Worm (Caenorhabditis elegans): ENCODE data around the gene T07A9.12.
A peak's percentile ranks its signal among the peaks of the same experiment; 100 is the strongest.

Gene T07A9.12

DNA sequence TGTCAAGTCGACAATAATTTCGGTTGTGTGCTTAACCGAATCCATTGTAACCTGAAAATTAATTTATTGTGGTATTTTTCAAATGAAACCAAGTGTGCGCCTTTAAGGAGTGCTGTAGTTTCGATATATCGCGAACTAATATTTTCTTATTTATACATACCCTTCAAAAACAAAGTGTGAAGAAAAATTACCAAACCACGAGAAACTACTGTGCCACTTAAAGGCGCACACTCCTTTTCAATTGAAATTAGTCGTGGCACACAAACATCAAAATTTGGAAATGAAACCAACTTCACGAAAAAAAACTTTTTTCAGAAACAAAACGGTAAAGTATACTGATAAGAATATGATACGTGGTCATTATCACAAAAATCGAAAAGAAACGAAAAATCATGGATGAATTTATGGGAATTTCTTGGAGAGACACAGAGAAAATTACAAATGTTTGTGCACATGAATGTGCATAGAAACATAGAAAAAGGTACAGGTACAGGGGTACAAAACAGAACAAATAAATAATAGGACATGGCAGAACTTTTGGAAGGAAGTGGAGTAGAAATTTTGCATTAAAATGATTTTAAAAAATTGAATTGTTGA is 27.4 kb upstream of the T07A9.12 start, which contains the start of gene spl-1:
spl-1 (minus strand) TSS at position 51 of the 597 bp plus-strand sequence.
- no peak for TF ChIP-seq ztf-29 (GFP tag; IDR thresholded peaks at IDR 0.05)
- TF ChIP-seq med-1 (GFP tag; optimal IDR thresholded peaks at IDR 0.05; ENCODE audit: insufficient read depth): no peak
- TF ChIP-seq flt-1 (GFP tag; IDR thresholded peaks at IDR 0.05): no peak
- no peak for TF ChIP-seq tab-1 (GFP tag; IDR thresholded peaks at IDR 0.05)
- no peak for TF ChIP-seq ztf-23 (GFP tag; IDR thresholded peaks at IDR 0.05)
- TF ChIP-seq cog-1 (tag; optimal IDR thresholded peaks at IDR 0.05): no peak
- no peak for TF ChIP-seq klf-2 (GFP tag; conservative IDR thresholded peaks at IDR 0.05)
- TF ChIP-seq ref-1 (GFP tag; conservative IDR thresholded peaks at IDR 0.05): no peak
- no peak for TF ChIP-seq T22C8.4 (GFP tag; IDR thresholded peaks at IDR 0.05)

DNA sequence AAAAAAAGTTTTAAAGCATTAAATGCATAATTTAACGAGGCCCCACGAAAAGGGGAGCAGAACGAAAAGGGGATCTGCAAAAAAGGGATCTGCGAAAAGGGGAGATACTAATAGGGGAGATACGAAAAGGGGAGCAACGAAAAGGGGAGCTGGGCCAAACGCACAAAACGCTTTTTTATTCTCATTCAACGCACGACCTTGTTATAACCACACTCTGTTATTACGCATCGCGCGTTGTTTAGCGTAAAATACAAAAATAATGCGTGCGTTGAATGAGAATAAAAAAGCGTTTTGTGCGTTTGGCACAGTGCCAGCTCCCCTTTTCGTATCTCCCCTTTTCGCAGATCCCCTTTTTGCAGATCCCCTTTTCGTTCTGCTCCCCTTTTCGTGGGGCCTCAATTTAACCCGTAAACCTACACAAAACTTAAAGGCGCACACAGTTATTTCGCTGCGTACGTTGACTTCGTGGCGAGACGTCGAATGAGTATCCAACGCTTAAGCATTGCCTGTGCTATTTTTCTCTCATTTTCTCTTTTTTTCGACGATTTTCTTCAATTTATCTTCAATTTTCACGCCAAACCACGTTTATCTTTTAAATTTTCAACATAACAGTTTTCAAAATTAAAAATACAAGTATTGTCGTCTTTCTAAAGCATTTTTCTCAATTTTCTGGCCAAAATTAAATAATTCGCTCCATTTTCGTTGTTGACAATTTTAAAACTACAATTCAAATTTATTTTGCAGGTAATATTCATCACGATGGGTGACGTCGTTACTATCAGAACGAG is 25.3 kb upstream of the T07A9.12 start, which contains the start of gene rps-24:
rps-24 (plus strand) TSS at position 738 of the 788 bp plus-strand sequence.
- peak; percentile 84 for TF ChIP-seq cog-1 (tag; optimal IDR thresholded peaks at IDR 0.05)
- TF ChIP-seq T22C8.4 (GFP tag; IDR thresholded peaks at IDR 0.05): peak; percentile 72
- 0 out of 2 replicates have a peak, but pooled peaks have one; percentile 39 for TF ChIP-seq ref-1 (GFP tag; conservative IDR thresholded peaks at IDR 0.05)
- peak; percentile 85 for TF ChIP-seq ztf-29 (GFP tag; IDR thresholded peaks at IDR 0.05)
- peak; percentile 87 for TF ChIP-seq klf-2 (GFP tag; conservative IDR thresholded peaks at IDR 0.05)
- TF ChIP-seq ztf-23 (GFP tag; IDR thresholded peaks at IDR 0.05): peak; percentile 93
- peak; percentile 78; the same call in 1 of the 2 replicates for TF ChIP-seq tab-1 (GFP tag; IDR thresholded peaks at IDR 0.05)
- peak; percentile 86 for TF ChIP-seq flt-1 (GFP tag; IDR thresholded peaks at IDR 0.05)

DNA sequence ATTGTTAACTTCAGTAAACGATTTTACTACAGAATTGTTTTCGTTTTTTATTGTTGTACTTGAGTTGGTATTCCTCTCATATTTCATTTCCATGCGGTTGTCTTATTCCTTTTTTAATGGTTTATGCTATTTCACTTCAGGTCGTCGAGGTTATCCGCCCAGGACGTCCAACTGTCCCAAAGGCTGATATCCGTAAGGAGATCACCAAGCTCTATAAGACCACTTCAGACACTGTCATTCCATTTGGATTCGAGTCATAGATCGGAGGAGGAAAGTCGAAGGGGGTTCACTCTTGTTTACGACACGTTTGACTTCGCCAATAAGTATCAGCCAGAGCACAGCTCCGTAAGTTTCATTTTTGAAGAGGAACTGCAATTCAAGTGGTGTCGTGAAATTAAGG is 24.1 kb upstream of the T07A9.12 start, which contains the start of gene T07A9.14:
T07A9.14 (plus strand) TSS at position 124 of the 400 bp plus-strand sequence.
- TF ChIP-seq ztf-29 (GFP tag; IDR thresholded peaks at IDR 0.05) (no peak), ref-1 (GFP tag; conservative IDR thresholded peaks at IDR 0.05) (no peak), cog-1 (tag; optimal IDR thresholded peaks at IDR 0.05) (no peak), tab-1 (GFP tag; IDR thresholded peaks at IDR 0.05) (no peak), ztf-23 (GFP tag; IDR thresholded peaks at IDR 0.05) (no peak), klf-2 (GFP tag; conservative IDR thresholded peaks at IDR 0.05) (no peak)

DNA sequence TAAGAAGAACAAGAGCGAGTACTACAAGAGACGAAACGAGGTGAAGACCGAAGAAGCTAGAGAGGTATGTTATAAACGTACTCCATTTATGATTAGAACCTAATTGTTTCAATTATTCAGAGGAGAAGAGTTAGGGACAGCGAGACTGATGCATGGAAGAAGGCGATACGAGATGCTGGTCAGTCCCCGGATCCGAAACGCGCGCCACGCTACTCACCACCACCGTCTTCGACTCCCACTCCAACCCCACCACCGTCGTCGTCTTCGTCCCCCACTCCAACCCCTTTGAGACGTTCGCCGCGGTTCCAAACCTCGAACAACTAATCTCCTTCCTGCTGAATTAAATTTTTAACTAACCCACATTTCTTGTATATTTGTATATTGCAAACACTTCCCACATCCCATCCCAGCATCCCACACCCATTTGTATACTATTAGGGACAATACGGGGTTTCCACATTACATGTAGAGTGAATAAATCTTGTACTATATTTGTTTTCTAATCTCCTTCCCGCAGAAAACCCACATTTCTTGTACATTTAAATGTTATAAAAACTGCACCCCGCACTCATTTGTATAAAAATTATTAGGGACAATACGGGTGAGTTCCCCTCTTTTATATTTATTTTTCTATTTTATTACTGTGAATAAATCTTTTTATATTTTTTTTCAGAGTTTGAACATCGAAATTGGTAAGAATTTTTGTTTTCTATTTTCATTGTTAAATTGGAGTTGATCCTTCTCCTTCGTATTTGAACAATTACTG is 23.2 kb upstream of the T07A9.12 start:
- TF ChIP-seq flt-1 (GFP tag; IDR thresholded peaks at IDR 0.05): no peak
- TF ChIP-seq klf-2 (GFP tag; conservative IDR thresholded peaks at IDR 0.05): no peak
- no peak for TF ChIP-seq T22C8.4 (GFP tag; IDR thresholded peaks at IDR 0.05)
- TF ChIP-seq ztf-29 (GFP tag; IDR thresholded peaks at IDR 0.05): no peak
- no peak for TF ChIP-seq cog-1 (tag; optimal IDR thresholded peaks at IDR 0.05)
- no peak for TF ChIP-seq ztf-23 (GFP tag; IDR thresholded peaks at IDR 0.05)
- no peak for TF ChIP-seq med-1 (GFP tag; optimal IDR thresholded peaks at IDR 0.05; ENCODE audit: insufficient read depth)
- TF ChIP-seq ref-1 (GFP tag; conservative IDR thresholded peaks at IDR 0.05): no peak
- no peak for TF ChIP-seq tab-1 (GFP tag; IDR thresholded peaks at IDR 0.05)

DNA sequence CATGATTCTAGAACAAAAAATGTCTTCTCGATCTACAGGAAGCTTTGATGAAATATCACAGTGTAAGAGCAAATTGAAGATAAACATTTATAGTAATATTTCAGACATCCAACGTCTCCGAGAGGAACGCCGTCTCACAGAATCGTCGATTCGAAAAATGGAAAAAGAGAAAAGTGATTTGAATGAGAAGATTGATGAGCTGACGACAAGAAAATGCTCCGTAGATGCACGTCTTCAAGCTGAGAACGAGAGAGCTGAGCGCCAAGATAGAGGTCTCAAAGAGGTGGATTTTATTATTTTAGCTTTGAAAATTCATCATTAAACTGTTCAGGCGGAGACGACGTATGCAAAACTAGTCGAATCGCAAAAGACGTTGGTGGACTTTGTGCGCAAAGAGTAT is 22.6 kb upstream of the T07A9.12 start, which contains the start of gene ssna-1:
ssna-1 (plus strand) TSS at position 12 of the 400 bp plus-strand sequence.
- TF ChIP-seq med-1 (GFP tag; optimal IDR thresholded peaks at IDR 0.05; ENCODE audit: insufficient read depth): no peak
- TF ChIP-seq ztf-29 (GFP tag; IDR thresholded peaks at IDR 0.05): no peak
- 0 out of 2 replicates have a peak, but pooled peaks have one; percentile 38 for TF ChIP-seq flt-1 (GFP tag; IDR thresholded peaks at IDR 0.05)
- no peak for TF ChIP-seq tab-1 (GFP tag; IDR thresholded peaks at IDR 0.05)
- TF ChIP-seq ztf-23 (GFP tag; IDR thresholded peaks at IDR 0.05): no peak

DNA sequence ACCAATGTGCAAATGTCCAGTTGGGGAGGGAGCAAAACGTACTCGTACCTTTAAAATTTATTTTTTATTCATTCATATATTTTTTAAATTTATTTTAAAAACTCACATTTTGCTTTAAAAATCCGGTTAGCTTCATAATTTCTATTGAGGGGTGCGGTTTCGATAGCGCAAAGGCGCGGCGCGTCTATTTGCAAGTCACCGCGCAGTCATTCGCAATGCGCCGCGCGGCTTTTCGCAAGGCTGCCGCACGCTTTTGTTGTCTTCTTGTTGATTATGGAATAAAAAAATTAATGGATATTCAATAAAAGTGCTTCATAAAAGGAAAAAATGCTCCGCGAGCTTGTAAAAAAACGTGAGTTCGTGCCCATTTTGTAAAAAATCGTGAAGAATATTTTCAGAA is 20.4 kb upstream of the T07A9.12 start, which contains the start of the genes ears-2 and uncp-18:
ears-2 (minus strand) TSS at position 190 of the 400 bp plus-strand sequence.
uncp-18 (plus strand) TSS at position 282 of the 400 bp plus-strand sequence.
- peak; percentile 95 for TF ChIP-seq flt-1 (GFP tag; IDR thresholded peaks at IDR 0.05)
- peak; percentile 97 for TF ChIP-seq tab-1 (GFP tag; IDR thresholded peaks at IDR 0.05)
- TF ChIP-seq cog-1 (tag; optimal IDR thresholded peaks at IDR 0.05): peak; percentile 95
- TF ChIP-seq ref-1 (GFP tag; conservative IDR thresholded peaks at IDR 0.05): peak; percentile 87
- TF ChIP-seq ztf-23 (GFP tag; IDR thresholded peaks at IDR 0.05): peak; percentile 98
- TF ChIP-seq klf-2 (GFP tag; conservative IDR thresholded peaks at IDR 0.05): peak; percentile 99
- peak; percentile 97 for TF ChIP-seq ztf-29 (GFP tag; IDR thresholded peaks at IDR 0.05)
- TF ChIP-seq med-1 (GFP tag; optimal IDR thresholded peaks at IDR 0.05; ENCODE audit: insufficient read depth): peak; percentile 98
- peak; percentile 96 for TF ChIP-seq T22C8.4 (GFP tag; IDR thresholded peaks at IDR 0.05)

DNA sequence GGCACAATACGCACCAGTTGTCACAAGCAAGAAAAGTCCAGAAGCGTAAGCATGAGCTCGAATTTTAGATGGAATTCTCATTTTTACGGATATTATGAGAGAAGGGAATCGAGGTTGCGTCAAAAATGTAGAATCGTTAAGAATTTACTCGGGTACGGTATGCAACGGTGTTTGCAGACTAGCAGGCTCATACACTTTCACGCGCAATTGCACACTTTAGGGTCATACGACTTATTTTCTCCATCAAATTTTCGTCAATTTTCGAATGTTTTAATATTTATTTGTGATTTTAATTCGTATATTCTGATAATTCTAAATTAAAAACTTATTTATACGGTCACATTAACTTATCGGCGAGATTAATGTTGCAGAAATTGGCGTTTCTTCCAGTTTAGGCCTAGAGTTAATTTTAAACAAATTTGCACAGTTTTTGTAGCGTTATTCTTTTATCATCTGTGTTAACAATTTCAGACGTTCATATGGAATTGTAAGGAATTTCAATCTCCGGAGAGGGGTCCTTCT is 17.2 kb upstream of the T07A9.12 start, which contains the start of the genes T07A9.15 and nog-1:
T07A9.15 (minus strand) TSS at position 138 of the 522 bp plus-strand sequence.
nog-1 (plus strand) TSS at position 472 of the 522 bp plus-strand sequence.
- TF ChIP-seq ztf-23 (GFP tag; IDR thresholded peaks at IDR 0.05): peak; percentile 27; the same call in 1 of the 2 replicates
- 0 out of 2 replicates have a peak, but pooled peaks have one; percentile 57 for TF ChIP-seq flt-1 (GFP tag; IDR thresholded peaks at IDR 0.05)
- TF ChIP-seq klf-2 (GFP tag; conservative IDR thresholded peaks at IDR 0.05): no peak

DNA sequence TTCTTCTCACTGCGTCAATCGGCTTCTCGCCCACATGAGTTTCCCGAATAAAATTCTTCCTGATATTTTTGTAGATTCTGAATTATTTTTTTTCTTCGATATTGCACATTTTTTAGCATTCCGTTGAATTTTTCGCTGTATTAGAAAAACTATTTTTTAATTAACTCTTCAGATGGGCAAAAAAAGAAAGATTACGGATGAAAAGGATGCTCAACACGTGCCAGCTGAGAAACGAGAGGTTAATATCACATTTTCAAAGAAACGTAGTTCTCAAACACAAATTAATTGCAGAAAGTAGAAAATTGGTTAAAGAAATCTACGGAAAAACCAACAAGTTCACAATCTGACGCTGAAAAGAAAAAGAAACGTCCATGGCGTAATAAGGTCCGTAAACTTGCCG is 14.3 kb upstream of the T07A9.12 start, which contains the start of gene rrp-8:
rrp-8 (plus strand) TSS at position 173 of the 400 bp plus-strand sequence.
- TF ChIP-seq med-1 (GFP tag; optimal IDR thresholded peaks at IDR 0.05; ENCODE audit: insufficient read depth): no peak
- TF ChIP-seq flt-1 (GFP tag; IDR thresholded peaks at IDR 0.05): no peak
- no peak for TF ChIP-seq ref-1 (GFP tag; conservative IDR thresholded peaks at IDR 0.05)
- TF ChIP-seq klf-2 (GFP tag; conservative IDR thresholded peaks at IDR 0.05): no peak
- TF ChIP-seq tab-1 (GFP tag; IDR thresholded peaks at IDR 0.05): no peak
- TF ChIP-seq T22C8.4 (GFP tag; IDR thresholded peaks at IDR 0.05): no peak
- TF ChIP-seq cog-1 (tag; optimal IDR thresholded peaks at IDR 0.05): no peak
- TF ChIP-seq ztf-23 (GFP tag; IDR thresholded peaks at IDR 0.05): no peak
- no peak for TF ChIP-seq ztf-29 (GFP tag; IDR thresholded peaks at IDR 0.05)

Measured in whole organism, midembryonic.